Fruit fly (Drosophila melanogaster) whole organism, embryonic: ENCODE results near the gene Jhbp3.

Experiments used
- CG10321 ChIP-seq: fragments of 200-800 bp; sonication (Bioruptor generic); IDR thresholded peaks from 2 replicates; pipeline ENCODE4 v1.3.6; 2022; ENCODE audit warnings: missing biosample characterization, missing genetic modification characterization
- CG13775 ChIP-seq: fragments of 200-800 bp; sonication (Bioruptor generic); optimal IDR thresholded peaks from 3 replicates; lab custom pipeline; 2017; ENCODE audit warnings: missing biosample characterization, mild to moderate bottlenecking, missing genetic modification characterization
- CG13894 ChIP-seq: fragments of 200-800 bp; sonication (Bioruptor generic); optimal IDR thresholded peaks from 3 replicates; lab custom pipeline; 2018; ENCODE audit warnings: missing biosample characterization, mild to moderate bottlenecking, missing genetic modification characterization, moderate library complexity
- CG1529 ChIP-seq: fragments of 200-800 bp; sonication (Bioruptor generic); optimal IDR thresholded peaks from 3 replicates; lab custom pipeline; 2018; ENCODE audit warnings: missing biosample characterization, missing genetic modification characterization
- CG1603 ChIP-seq: fragments of 200-800 bp; sonication (Bioruptor generic); optimal IDR thresholded peaks from 2 replicates; lab custom pipeline; 2019; ENCODE audit warnings: missing biosample characterization, mild to moderate bottlenecking, missing genetic modification characterization, moderate library complexity
- CG17912 ChIP-seq: fragments of 200-800 bp; sonication (Bioruptor generic); optimal IDR thresholded peaks from 2 replicates; lab custom pipeline; 2018; ENCODE audit warnings: missing biosample characterization, mild to moderate bottlenecking, missing genetic modification characterization
- CG2712 ChIP-seq: fragments of 200-800 bp; optimal IDR thresholded peaks from 3 replicates; lab custom pipeline; 2019; ENCODE audit warnings: missing biosample characterization, mild to moderate bottlenecking, missing genetic modification characterization, moderate library complexity
- CG2889 ChIP-seq: fragments of 200-800 bp; sonication (Bioruptor generic); IDR thresholded peaks from 3 replicates; pipeline ENCODE4 v1.3.6; 2022; ENCODE audit warnings: missing biosample characterization, missing genetic modification characterization
- CG31388 ChIP-seq: fragments of 200-800 bp; sonication (Bioruptor generic); optimal IDR thresholded peaks from 2 replicates; lab custom pipeline; 2016; ENCODE audit warnings: missing biosample characterization, missing genetic modification characterization
- CG4730 ChIP-seq: fragments of 200-800 bp; sonication (Bioruptor generic); IDR thresholded peaks from 2 replicates; pipeline ENCODE4 v1.3.6; 2022; ENCODE audit warnings: missing biosample characterization, missing genetic modification characterization
- CG6254 ChIP-seq: fragments of 200-800 bp; sonication (Bioruptor generic); optimal IDR thresholded peaks from 3 replicates; lab custom pipeline; 2017; ENCODE audit warnings: mild to moderate bottlenecking, missing biosample characterization, missing genetic modification reagents, missing genetic modification characterization
- CG7839 ChIP-seq: fragments of 200-800 bp; sonication (Bioruptor generic); optimal IDR thresholded peaks from 3 replicates; lab custom pipeline; 2018; ENCODE audit warnings: missing biosample characterization, mild to moderate bottlenecking, missing genetic modification characterization, moderate library complexity
- CG9437 ChIP-seq: fragments of 200-800 bp; sonication (Bioruptor generic); optimal IDR thresholded peaks from 2 replicates; lab custom pipeline; 2018; ENCODE audit warnings: missing biosample characterization, mild to moderate bottlenecking, missing genetic modification characterization
- CG9727 ChIP-seq: fragments of 200-800 bp; sonication (Bioruptor generic); optimal IDR thresholded peaks from 3 replicates; lab custom pipeline; 2017; ENCODE audit warnings: missing biosample characterization, mild to moderate bottlenecking, missing genetic modification characterization
- CrebB ChIP-seq: fragments of 200-800 bp; sonication (Bioruptor generic); optimal IDR thresholded peaks from 3 replicates; lab custom pipeline; 2018; ENCODE audit warnings: missing biosample characterization, mild to moderate bottlenecking, missing genetic modification characterization
- D19B ChIP-seq: fragments of 200-800 bp; sonication (Bioruptor generic); optimal IDR thresholded peaks from 2 replicates; lab custom pipeline; 2017; ENCODE audit warnings: missing biosample characterization, mild to moderate bottlenecking, missing genetic modification characterization
- Dek ChIP-seq: fragments of 200-800 bp; sonication (Bioruptor generic); optimal IDR thresholded peaks from 3 replicates; lab custom pipeline; 2019; ENCODE audit warnings: missing biosample characterization, mild to moderate bottlenecking, missing genetic modification characterization, moderate library complexity
- Dip3 ChIP-seq: fragments of 200-800 bp; sonication (Bioruptor generic); optimal IDR thresholded peaks from 3 replicates; lab custom pipeline; 2016; ENCODE audit warnings: missing biosample characterization, missing genetic modification characterization
- Dref ChIP-seq: fragments of 200-800 bp; sonication (Bioruptor generic); IDR thresholded peaks from 2 replicates; pipeline ENCODE4 v1.3.6; 2022; ENCODE audit warnings: missing biosample characterization, missing genetic modification characterization
- H2.0 ChIP-seq: fragments of 200-800 bp; sonication (Bioruptor generic); IDR thresholded peaks from 2 replicates; pipeline ENCODE4 v1.3.6; 2022; ENCODE audit warnings: missing biosample characterization, missing genetic modification characterization
- Lim3 ChIP-seq: fragments of 200-800 bp; sonication (Bioruptor generic); IDR thresholded peaks from 2 replicates; pipeline ENCODE4 v1.3.6; 2022; ENCODE audit warnings: missing biosample characterization, missing genetic modification characterization
- Nf-YB ChIP-seq: fragments of 200-800 bp; sonication (Bioruptor generic); optimal IDR thresholded peaks from 3 replicates; lab custom pipeline; 2019; ENCODE audit warnings: missing biosample characterization, mild to moderate bottlenecking, missing genetic modification characterization, moderate library complexity
- Ravus ChIP-seq: fragments of 200-800 bp; sonication (Bioruptor generic); IDR thresholded peaks from 2 replicates; pipeline ENCODE4 v1.3.6; 2022; ENCODE audit warnings: missing biosample characterization, missing genetic modification characterization
- ab ChIP-seq: fragments of 200-800 bp; sonication (Bioruptor generic); optimal IDR thresholded peaks from 2 replicates; lab custom pipeline; 2016; ENCODE audit warnings: missing biosample characterization, missing genetic modification characterization
- abd-A ChIP-seq: fragments of 200-800 bp; sonication (Bioruptor generic); optimal IDR thresholded peaks from 3 replicates; lab custom pipeline; 2019; ENCODE audit warnings: missing biosample characterization, mild to moderate bottlenecking, missing genetic modification characterization, moderate library complexity
- bab2 ChIP-seq: fragments of 200-800 bp; sonication (Bioruptor generic); optimal IDR thresholded peaks from 2 replicates; lab custom pipeline; 2016; ENCODE audit warnings: missing biosample characterization, missing genetic modification characterization
- btn ChIP-seq: fragments of 200-800 bp; sonication (Bioruptor generic); optimal IDR thresholded peaks from 2 replicates; lab custom pipeline; 2016; ENCODE audit warnings: missing biosample characterization, missing genetic modification characterization
- caup ChIP-seq: fragments of 200-800 bp; sonication (Bioruptor generic); optimal IDR thresholded peaks from 3 replicates; lab custom pipeline; 2017; ENCODE audit warnings: missing biosample characterization, mild to moderate bottlenecking, missing genetic modification characterization, moderate library complexity; ENCODE audit not compliant: severe bottlenecking
- cg ChIP-seq: fragments of 200-800 bp; sonication (Bioruptor generic); optimal IDR thresholded peaks from 3 replicates; lab custom pipeline; 2019; ENCODE audit warnings: missing biosample characterization, mild to moderate bottlenecking, missing genetic modification characterization, moderate library complexity
- chif ChIP-seq, 2 experiments: fragments of 200-800 bp; sonication (Bioruptor generic); optimal IDR thresholded peaks; 3 replicates each; lab custom pipeline; 2016; ENCODE audit warnings: missing biosample characterization in 2 of 2, missing genetic modification characterization in 2 of 2
- chinmo ChIP-seq: fragments of 200-800 bp; sonication (Bioruptor generic); IDR thresholded peaks from 4 replicates; pipeline ENCODE4 v1.3.6; 2022; ENCODE audit warnings: missing biosample characterization, missing genetic modification characterization; ENCODE audit not compliant: partially characterized antibody
- crp ChIP-seq, 2 experiments: fragments of 200-800 bp; sonication (Bioruptor generic); optimal IDR thresholded peaks; 2 replicates in 1 of 2; 3 replicates in 1 of 2; lab custom pipeline; 2017; ENCODE audit warnings: missing biosample characterization in 2 of 2, missing genetic modification characterization in 2 of 2, mild to moderate bottlenecking in 1 of 2, moderate library complexity in 1 of 2
- dan ChIP-seq: fragments of 200-800 bp; sonication (Bioruptor generic); IDR thresholded peaks from 2 replicates; pipeline ENCODE4 v1.3.6; 2022; ENCODE audit warnings: missing biosample characterization, missing genetic modification characterization
- dm ChIP-seq: fragments of 200-800 bp; sonication (Bioruptor generic); optimal IDR thresholded peaks from 3 replicates; lab custom pipeline; 2016; ENCODE audit warnings: missing biosample characterization, missing genetic modification characterization
- en ChIP-seq: fragments of 200-800 bp; sonication (Bioruptor generic); optimal IDR thresholded peaks from 2 replicates; lab custom pipeline; 2016; ENCODE audit warnings: missing biosample characterization, missing genetic modification characterization
- exex ChIP-seq: fragments of 200-800 bp; sonication (Bioruptor generic); optimal IDR thresholded peaks from 4 replicates; lab custom pipeline; 2018; ENCODE audit warnings: missing biosample characterization, mild to moderate bottlenecking, missing genetic modification characterization, moderate library complexity
- fu2 ChIP-seq: fragments of 200-800 bp; sonication (Bioruptor generic); optimal IDR thresholded peaks from 2 replicates; lab custom pipeline; 2016; ENCODE audit warnings: missing biosample characterization, missing genetic modification characterization
- gcm ChIP-seq: fragments of 200-800 bp; sonication (Bioruptor generic); optimal IDR thresholded peaks from 2 replicates; lab custom pipeline; 2019; ENCODE audit warnings: missing biosample characterization, mild to moderate bottlenecking, missing genetic modification characterization, moderate library complexity
- gro ChIP-seq: fragments of 200-800 bp; sonication (Bioruptor generic); optimal IDR thresholded peaks from 2 replicates; lab custom pipeline; 2016; ENCODE audit warnings: missing biosample characterization, missing genetic modification characterization
- gsb ChIP-seq: fragments of 200-800 bp; sonication (Bioruptor generic); IDR thresholded peaks from 2 replicates; pipeline ENCODE4 v1.3.6; 2022; ENCODE audit warnings: missing biosample characterization, missing genetic modification characterization
- ham ChIP-seq: fragments of 200-800 bp; sonication (Bioruptor generic); IDR thresholded peaks from 2 replicates; pipeline ENCODE4 v1.3.6; 2022; ENCODE audit warnings: missing biosample characterization, missing genetic modification characterization
- hth ChIP-seq: fragments of >200 bp; optimal IDR thresholded peaks from 2 replicates; lab custom pipeline; 2017; ENCODE audit warnings: inconsistent platforms
- pan ChIP-seq, 4 experiments: fragments of >200 bp in 3 of 4; fragments of 200-800 bp in 1 of 4; sonication (Bioruptor generic) in 1 of 4; optimal IDR thresholded peaks in 3 of 4; IDR thresholded peaks in 1 of 4; 2 replicates each; pipeline versions ENCODE4 v1.3.6 to Lab custom; 2017 to 2022; ENCODE audit warnings: missing biosample characterization in 2 of 4, missing genetic modification characterization in 2 of 4, mixed read lengths in 1 of 4
- pho ChIP-seq: fragments of 200-800 bp; sonication (Bioruptor generic); optimal IDR thresholded peaks from 2 replicates; lab custom pipeline; 2016; ENCODE audit warnings: missing biosample characterization, missing genetic modification characterization
- run ChIP-seq: fragments of 200-800 bp; sonication (Bioruptor generic); optimal IDR thresholded peaks from 3 replicates; lab custom pipeline; 2018; ENCODE audit warnings: missing biosample characterization, mild to moderate bottlenecking, missing genetic modification characterization
- seq ChIP-seq: fragments of 200-800 bp; sonication (Bioruptor generic); IDR thresholded peaks from 2 replicates; pipeline ENCODE4 v1.3.6; 2022; ENCODE audit warnings: missing biosample characterization, missing genetic modification characterization
- sqz ChIP-seq: fragments of 200-800 bp; sonication (Bioruptor generic); optimal IDR thresholded peaks from 3 replicates; lab custom pipeline; 2018; ENCODE audit warnings: missing biosample characterization, mild to moderate bottlenecking, missing genetic modification characterization
- stwl ChIP-seq: fragments of 200-800 bp; sonication (Bioruptor generic); optimal IDR thresholded peaks from 3 replicates; lab custom pipeline; 2018; ENCODE audit warnings: missing biosample characterization, mild to moderate bottlenecking, missing genetic modification characterization, moderate library complexity
- zen ChIP-seq: fragments of 200-800 bp; sonication (Bioruptor generic); optimal IDR thresholded peaks from 3 replicates; lab custom pipeline; 2018; ENCODE audit warnings: missing biosample characterization, mild to moderate bottlenecking, missing genetic modification characterization, moderate library complexity

Jhbp3 gene

dm6 chr3R:4970415-4971140 lies 15.5 kb upstream of the Jhbp3 start (continued):
- TF ChIP-seq pho (GFP tag; lab: Kevin White, UChicago) (peak; percentile 77), H2.0 (GFP tag; lab: Robert Waterston, UW) (peak; percentile 44; the same call in 1 of the 2 replicates), Dek (tag; lab: Kevin White, UChicago) (peak; percentile 35), gsb (GFP tag; lab: Robert Waterston, UW) (no peak), gcm (no peak), exex (tag; lab: Kevin White, UChicago) (no peak), CG10321 (no peak), chif (GFP tag; optimal IDR thresholded peaks at IDR 0.05; lab: Kevin White, UChicago) (peak; percentile 55 to 78), bab2 (peak; percentile 52), CG9437 (GFP tag; lab: Kevin White, UChicago) (no peak), Dref (GFP tag; lab: Robert Waterston, UW) (no peak), CG17912 (peak; percentile 80), Dip3 (GFP tag; lab: Kevin White, UChicago) (peak; percentile 32), sqz (GFP tag; lab: Kevin White, UChicago) (no peak), CG6254 (GFP tag; lab: Kevin White, UChicago) (no peak), seq (GFP tag; lab: Robert Waterston, UW) (no peak), CG1603 (tag; lab: Kevin White, UChicago) (peak; percentile 68), stwl (tag; lab: Kevin White, UChicago) (peak; percentile 17), en (GFP tag; lab: Kevin White, UChicago) (peak; percentile 4), CG2712 (tag; lab: Kevin White, UChicago) (peak; percentile 58), Lim3 (GFP tag; lab: Robert Waterston, UW) (no peak), CG2889 (no peak), D19B (GFP tag; lab: Kevin White, UChicago) (no peak), dan (GFP tag; lab: Robert Waterston, UW) (no peak), CG1529 (no peak), hth (lab: Kevin White, UChicago) (no peak), CG7839 (tag; lab: Kevin White, UChicago) (peak; percentile 55), dm (GFP tag; lab: Kevin White, UChicago) (peak; percentile 34), CG13894 (tag; lab: Kevin White, UChicago) (peak; percentile 86), Ravus (GFP tag; lab: Robert Waterston, UW) (no peak), CG9727 (GFP tag; lab: Kevin White, UChicago) (no peak), chinmo (GFP tag; lab: Robert Waterston, UW) (peak; percentile 80; the same call in 2 of the 4 replicates), abd-A (tag; lab: Kevin White, UChicago) (peak; percentile 60), zen (tag; lab: Kevin White, UChicago) (peak; percentile 43), CrebB (peak; percentile 13), gro (peak; percentile 1), fu2 (peak; percentile 29), Nf-YB (GFP tag; lab: Kevin White, UChicago) (no peak), ab (GFP tag; lab: Kevin White, UChicago) (no peak), crp (GFP tag; optimal IDR thresholded peaks at IDR 0.05; lab: Kevin White, UChicago) (no peak), btn (GFP tag; lab: Kevin White, UChicago) (no peak), CG13775 (GFP tag; lab: Kevin White, UChicago) (no peak), run (no peak), pan (optimal IDR thresholded peaks at IDR 0.05; lab: Kevin White, UChicago) (no peak), pan (GFP tag; optimal IDR thresholded peaks at IDR 0.05 in 1 of 2, IDR thresholded peaks at IDR 0.05 in 1 of 2) (peak in 1 of 2 experiments; percentile 64), ham (GFP tag; lab: Robert Waterston, UW) (no peak), caup (no peak), cg (no peak), CG31388 (GFP tag; lab: Kevin White, UChicago) (no peak), CG4730 (peak; percentile 56)
